Worm (Caenorhabditis elegans) whole organism, late embryonic: Measurements from ENCODE around the gene K12H6.6.
A peak's percentile ranks its signal among the peaks of the same experiment; 100 is the strongest.

Experiments
- F13H6.1 ChIP-seq: sonication (generic microtip); optimal IDR thresholded peaks from 2 replicates; lab custom pipeline; 2016; ENCODE audit warnings: missing genetic modification characterization, missing compliant biosample characterization
- T23F11.4 ChIP-seq: fragments of 200-800 bp; sonication (Bioruptor generic); optimal IDR thresholded peaks from 2 replicates; lab custom pipeline; 2018; ENCODE audit warnings: mild to moderate bottlenecking, missing genetic modification characterization, missing compliant biosample characterization
- Y22D7AL.16 ChIP-seq: sonication (generic microtip); optimal IDR thresholded peaks from 2 replicates; lab custom pipeline; 2016; ENCODE audit warnings: missing genetic modification characterization, missing compliant biosample characterization
- ama-1 ChIP-seq: fragments of 150-350 bp; optimal IDR thresholded peaks from 2 replicates; lab custom pipeline; 2014
- ceh-14 ChIP-seq: sonication (generic microtip); optimal IDR thresholded peaks from 2 replicates; lab custom pipeline; 2016; ENCODE audit warnings: missing genotype, missing genetic modification characterization, missing compliant biosample characterization
- ceh-18 ChIP-seq: sonication (generic microtip); optimal IDR thresholded peaks from 2 replicates; lab custom pipeline; 2016; ENCODE audit warnings: missing genetic modification characterization, missing compliant biosample characterization
- ceh-19 ChIP-seq: fragments of 200-800 bp; sonication (Bioruptor generic); optimal IDR thresholded peaks from 2 replicates; lab custom pipeline; 2018; ENCODE audit warnings: mild to moderate bottlenecking, missing genetic modification characterization, missing compliant biosample characterization
- ceh-30 ChIP-seq: fragments of 150-350 bp; optimal IDR thresholded peaks from 2 replicates; lab custom pipeline; 2014; ENCODE audit warnings: missing biosample characterization, missing genetic modification characterization
- ceh-34 ChIP-seq: sonication (generic microtip); optimal IDR thresholded peaks from 2 replicates; lab custom pipeline; 2016; ENCODE audit warnings: mild to moderate bottlenecking, missing genetic modification characterization, missing compliant biosample characterization
- ceh-45 ChIP-seq: fragments of 200-800 bp; sonication (Bioruptor generic); IDR thresholded peaks from 2 replicates; pipeline ENCODE4 v1.3.6; 2022; ENCODE audit warnings: missing genetic modification reagents, missing genetic modification characterization, missing compliant biosample characterization
- ceh-48 ChIP-seq: sonication (generic microtip); optimal IDR thresholded peaks from 2 replicates; lab custom pipeline; 2016; ENCODE audit warnings: missing genetic modification characterization, inconsistent platforms, missing compliant biosample characterization
- ceh-6 ChIP-seq: fragments of 200-800 bp; sonication (Bioruptor generic); optimal IDR thresholded peaks from 2 replicates; lab custom pipeline; 2018; ENCODE audit warnings: mild to moderate bottlenecking, missing genetic modification characterization, missing compliant biosample characterization
- ceh-9 ChIP-seq: sonication (generic microtip); optimal IDR thresholded peaks from 2 replicates; lab custom pipeline; 2016; ENCODE audit warnings: mild to moderate bottlenecking, missing genetic modification characterization, inconsistent platforms, missing compliant biosample characterization
- che-1 ChIP-seq: sonication (generic microtip); optimal IDR thresholded peaks from 2 replicates; lab custom pipeline; 2016; ENCODE audit warnings: mild to moderate bottlenecking, missing genetic modification characterization, missing compliant biosample characterization
- fax-1 ChIP-seq: sonication (generic microtip); optimal IDR thresholded peaks from 2 replicates; lab custom pipeline; 2016; ENCODE audit warnings: missing genotype, missing genetic modification characterization, missing compliant biosample characterization
- fkh-10 ChIP-seq: fragments of 150-350 bp; optimal IDR thresholded peaks from 2 replicates; lab custom pipeline; 2014; ENCODE audit warnings: missing biosample characterization, missing genetic modification reagents, missing genetic modification characterization
- hlh-13 ChIP-seq: fragments of 200-800 bp; sonication (Bioruptor generic); optimal IDR thresholded peaks from 2 replicates; lab custom pipeline; 2018; ENCODE audit warnings: mild to moderate bottlenecking, missing genetic modification characterization, missing compliant biosample characterization
- hlh-15 ChIP-seq: sonication (generic microtip); optimal IDR thresholded peaks from 2 replicates; lab custom pipeline; 2016; ENCODE audit warnings: missing genetic modification characterization, missing compliant biosample characterization
- hlh-30 ChIP-seq: sonication (generic microtip); optimal IDR thresholded peaks from 2 replicates; lab custom pipeline; 2017; ENCODE audit warnings: antibody characterized with exemption, missing genetic modification characterization, missing compliant biosample characterization; ENCODE audit not compliant: insufficient read depth
- hlh-6 ChIP-seq: sonication (generic microtip); optimal IDR thresholded peaks from 2 replicates; lab custom pipeline; 2016; ENCODE audit warnings: missing genotype, missing genetic modification characterization, missing compliant biosample characterization
- hlh-8 ChIP-seq: sonication (generic microtip); optimal IDR thresholded peaks from 2 replicates; lab custom pipeline; 2016; ENCODE audit warnings: missing genotype, missing genetic modification characterization, missing compliant biosample characterization
- lin-11 ChIP-seq: fragments of 200-800 bp; sonication (Bioruptor generic); optimal IDR thresholded peaks from 2 replicates; lab custom pipeline; 2018; ENCODE audit warnings: mild to moderate bottlenecking, missing genetic modification characterization, missing compliant biosample characterization
- madf-2 ChIP-seq: sonication (generic microtip); optimal IDR thresholded peaks from 2 replicates; lab custom pipeline; 2017; ENCODE audit warnings: missing genetic modification characterization, missing compliant biosample characterization
- nhr-11 ChIP-seq: fragments of 150-350 bp; optimal IDR thresholded peaks from 2 replicates; lab custom pipeline; 2014; ENCODE audit warnings: missing biosample characterization, missing genetic modification characterization
- npax-4 ChIP-seq: sonication (generic microtip); optimal IDR thresholded peaks from 2 replicates; lab custom pipeline; 2016; ENCODE audit warnings: missing genetic modification characterization, missing compliant biosample characterization
- pat-9 ChIP-seq: fragments of 200-800 bp; sonication (Bioruptor generic); optimal IDR thresholded peaks from 2 replicates; lab custom pipeline; 2018; ENCODE audit warnings: mild to moderate bottlenecking, missing genetic modification characterization, moderate library complexity, missing compliant biosample characterization
- pha-2 ChIP-seq: sonication (generic microtip); optimal IDR thresholded peaks from 2 replicates; lab custom pipeline; 2017; ENCODE audit warnings: mild to moderate bottlenecking, missing genetic modification characterization, missing compliant biosample characterization
- pha-4 ChIP-seq: fragments of 150-350 bp; optimal IDR thresholded peaks from 2 replicates; lab custom pipeline; 2018; ENCODE audit warnings: missing biosample characterization, missing genetic modification reagents, missing genetic modification characterization
- pqm-1 ChIP-seq: sonication (generic microtip); optimal IDR thresholded peaks from 2 replicates; lab custom pipeline; 2016; ENCODE audit warnings: missing genetic modification characterization, missing compliant biosample characterization
- pros-1 ChIP-seq: fragments of 150-350 bp; optimal IDR thresholded peaks from 2 replicates; lab custom pipeline; 2014; ENCODE audit warnings: missing biosample characterization, missing genetic modification reagents, missing genetic modification characterization
- ref-2 ChIP-seq: sonication (generic microtip); optimal IDR thresholded peaks from 2 replicates; lab custom pipeline; 2016; ENCODE audit warnings: missing genetic modification characterization, missing compliant biosample characterization
- sdc-2 ChIP-seq: sonication (generic microtip); optimal IDR thresholded peaks from 2 replicates; lab custom pipeline; 2016; ENCODE audit warnings: missing genotype, missing genetic modification characterization, missing compliant biosample characterization
- syd-9 ChIP-seq: sonication (generic microtip); optimal IDR thresholded peaks from 2 replicates; lab custom pipeline; 2016; ENCODE audit warnings: mild to moderate bottlenecking, missing genetic modification characterization, moderate library complexity, missing compliant biosample characterization
- tbx-7 ChIP-seq: sonication (generic microtip); optimal IDR thresholded peaks from 2 replicates; lab custom pipeline; 2016; ENCODE audit warnings: missing genotype, missing genetic modification characterization, missing compliant biosample characterization
- ttx-3 ChIP-seq: sonication (generic microtip); optimal IDR thresholded peaks from 2 replicates; lab custom pipeline; 2016; ENCODE audit warnings: missing genetic modification reagents, missing genetic modification characterization, missing compliant biosample characterization
- unc-3 ChIP-seq, 2 experiments: fragments of 200-800 bp in 1 of 2; sonication (Bioruptor generic) in 1 of 2; sonication (generic microtip) in 1 of 2; conservative IDR thresholded peaks in 1 of 2; optimal IDR thresholded peaks in 1 of 2; 2 replicates each; pipeline versions ENCODE4 v1.3.6 to Lab custom; 2016 to 2022; ENCODE audit warnings: missing compliant biosample characterization in 2 of 2, missing genetic modification characterization in 2 of 2, missing genetic modification reagents in 1 of 2
- unc-42 ChIP-seq: sonication (generic microtip); optimal IDR thresholded peaks from 2 replicates; lab custom pipeline; 2016; ENCODE audit warnings: missing genotype, missing genetic modification characterization, missing compliant biosample characterization

The K12H6.6 gene

ce11 chrII:2831173-2831572, at the start of gene K12H6.6:
K12H6.6 (minus strand) TSS chrII:2831233.
- no peak for TF ChIP-seq ceh-19 (GFP tag; lab: Kevin White, UChicago)
- TF ChIP-seq unc-42 (tag; lab: Kevin White, UChicago) = peak; percentile 12
- TF ChIP-seq, all 69 proteins: peak for 1

- TF ChIP-seq pros-1 (tag; lab: Kevin White, UChicago) (no peak), hlh-8 (tag; lab: Kevin White, UChicago) (no peak), pha-4 (no peak), ceh-9 (tag; lab: Kevin White, UChicago) (no peak), madf-2 (tag; lab: Kevin White, UChicago) (no peak), hlh-6 (tag; lab: Kevin White, UChicago) (no peak), tbx-7 (tag; lab: Kevin White, UChicago) (no peak), hlh-15 (tag; lab: Kevin White, UChicago) (no peak), sdc-2 (tag; lab: Kevin White, UChicago) (no peak), lin-11 (tag; lab: Kevin White, UChicago) (no peak), unc-42 (tag; lab: Kevin White, UChicago) (no peak), ceh-6 (GFP tag; lab: Kevin White, UChicago) (no peak), ceh-14 (tag; lab: Kevin White, UChicago) (no peak), unc-3 (GFP tag; conservative IDR thresholded peaks at IDR 0.05; lab: Robert Waterston, UW) (no peak), unc-3 (tag; optimal IDR thresholded peaks at IDR 0.05; lab: Kevin White, UChicago) (no peak), syd-9 (tag; lab: Kevin White, UChicago) (no peak), hlh-13 (no peak)
Measured at ce11 chrII:2878909-2879308, 47.9 kb upstream of the K12H6.6 start.

- no peak for TF ChIP-seq ceh-14 (tag; lab: Kevin White, UChicago)
- TF ChIP-seq ttx-3 = no peak
Measured at ce11 chrII:2874801-2875200, 43.8 kb upstream of the K12H6.6 start, which contains the start of gene Y110A2AL.1. Y110A2AL.1 (plus strand) TSS chrII:2875101.

ce11 chrII:2871816-2872215, 40.8 kb upstream of the K12H6.6 start, which contains the start of gene Y110A2AL.10:
Y110A2AL.10 (minus strand) TSS chrII:2871916.
- no peak for TF ChIP-seq fax-1 (tag; lab: Kevin White, UChicago)
- TF ChIP-seq unc-3 (GFP tag; conservative IDR thresholded peaks at IDR 0.05; lab: Robert Waterston, UW) = no peak
- no peak for TF ChIP-seq unc-3 (tag; optimal IDR thresholded peaks at IDR 0.05; lab: Kevin White, UChicago)
- TF ChIP-seq fkh-10 (GFP tag; lab: Kevin White, UChicago) = no peak
- no peak for TF ChIP-seq ref-2 (tag; lab: Kevin White, UChicago)
- no peak for TF ChIP-seq ceh-14 (tag; lab: Kevin White, UChicago)
- TF ChIP-seq hlh-30 (tag; lab: Kevin White, UChicago) = no peak
- TF ChIP-seq ceh-48 (tag; lab: Kevin White, UChicago) = no peak
- TF ChIP-seq F13H6.1 (tag; lab: Kevin White, UChicago) = no peak
- TF ChIP-seq nhr-11 (tag; lab: Kevin White, UChicago) = no peak
- no peak for TF ChIP-seq ceh-18 (tag; lab: Kevin White, UChicago)
- TF ChIP-seq ceh-34 (tag; lab: Kevin White, UChicago) = no peak
- no peak for TF ChIP-seq ceh-30 (tag; lab: Kevin White, UChicago)

ce11 chrII:2867701-2868100, 36.7 kb upstream of the K12H6.6 start, which contains the start of gene Y110A2AL.2:
Y110A2AL.2 (plus strand) TSS chrII:2868001.
- TF ChIP-seq npax-4 = no peak
- no peak for TF ChIP-seq ceh-45 (GFP tag; lab: Robert Waterston, UW)
- no peak for TF ChIP-seq fax-1 (tag; lab: Kevin White, UChicago)
- TF ChIP-seq ama-1 (lab: Kevin White, UChicago) = no peak
- TF ChIP-seq che-1 (tag; lab: Kevin White, UChicago) = no peak
- TF ChIP-seq pqm-1 (tag; lab: Kevin White, UChicago) = no peak
- no peak for TF ChIP-seq pat-9 (tag; lab: Kevin White, UChicago)
- no peak for TF ChIP-seq ceh-30 (tag; lab: Kevin White, UChicago)
- TF ChIP-seq pha-2 (tag; lab: Kevin White, UChicago) = no peak
- TF ChIP-seq T23F11.4 (GFP tag; lab: Kevin White, UChicago) = no peak
- TF ChIP-seq Y22D7AL.16 (tag; lab: Kevin White, UChicago) = no peak
- no peak for TF ChIP-seq syd-9 (tag; lab: Kevin White, UChicago)
